Worm (Caenorhabditis elegans) whole organism, L1 larva: ENCODE data around the gene patr-1.

Experiments
- C04F5.9 ChIP-seq: sonication (generic microtip); optimal IDR thresholded peaks from 2 replicates; lab custom pipeline; 2016; ENCODE audit warnings: missing genetic modification characterization, missing compliant biosample characterization
- aha-1 ChIP-seq: fragments of 150-350 bp; optimal IDR thresholded peaks from 2 replicates; lab custom pipeline; 2014; ENCODE audit warnings: missing biosample characterization, missing genetic modification characterization
- alr-1 ChIP-seq: fragments of 200-800 bp; sonication (Bioruptor generic); optimal IDR thresholded peaks from 2 replicates; lab custom pipeline; 2018; ENCODE audit warnings: borderline replicate concordance, mild to moderate bottlenecking, missing genetic modification characterization, missing compliant biosample characterization
- aly-2 ChIP-seq: fragments of 150-350 bp; optimal IDR thresholded peaks from 2 replicates; lab custom pipeline; 2014; ENCODE audit warnings: missing biosample characterization, missing genetic modification characterization
- ama-1 ChIP-seq: fragments of 150-350 bp; optimal IDR thresholded peaks from 2 replicates; lab custom pipeline; 2014
- ceh-8 ChIP-seq: fragments of 200-800 bp; sonication (Bioruptor generic); optimal IDR thresholded peaks from 2 replicates; lab custom pipeline; 2018; ENCODE audit warnings: mild to moderate bottlenecking, missing genetic modification characterization, moderate library complexity, missing compliant biosample characterization
- dpl-1 ChIP-seq, 3 experiments: fragments of 150-350 bp in 2 of 3; sonication (generic microtip) in 1 of 3; optimal IDR thresholded peaks; 2 replicates each; lab custom pipeline; 2014 to 2017; ENCODE audit warnings: missing biosample characterization in 3 of 3, missing genetic modification characterization in 3 of 3, missing genetic modification reagents in 3 of 3
- dsc-1 ChIP-seq: sonication (generic microtip); optimal IDR thresholded peaks from 2 replicates; lab custom pipeline; 2016; ENCODE audit warnings: mild to moderate bottlenecking, missing genetic modification characterization, missing compliant biosample characterization
- egl-13 ChIP-seq: sonication (generic microtip); optimal IDR thresholded peaks from 2 replicates; lab custom pipeline; 2016; ENCODE audit warnings: missing genotype, missing genetic modification reagents, missing genetic modification characterization, missing compliant biosample characterization
- egl-27 ChIP-seq, 2 experiments: fragments of 150-350 bp in 1 of 2; sonication (generic microtip); optimal IDR thresholded peaks; 3 replicates each; lab custom pipeline; 2017 to 2018; ENCODE audit warnings: missing biosample characterization in 2 of 2, missing genetic modification characterization in 2 of 2, missing genetic modification reagents in 2 of 2
- elt-2 ChIP-seq: sonication (generic microtip); optimal IDR thresholded peaks from 2 replicates; lab custom pipeline; 2016; ENCODE audit warnings: missing genetic modification characterization, mild to moderate bottlenecking, inconsistent platforms, missing compliant biosample characterization, missing genetic modification reagents
- ets-5 ChIP-seq: fragments of 200-800 bp; sonication (Bioruptor generic); IDR thresholded peaks from 2 replicates; pipeline ENCODE4 v1.3.6; 2022; ENCODE audit warnings: missing genetic modification characterization, missing compliant biosample characterization
- fkh-4 ChIP-seq: sonication (generic microtip); optimal IDR thresholded peaks from 2 replicates; lab custom pipeline; 2016; ENCODE audit warnings: missing compliant biosample characterization, missing genetic modification characterization, borderline replicate concordance
- fkh-8 ChIP-seq: sonication (generic microtip); optimal IDR thresholded peaks from 2 replicates; lab custom pipeline; 2016; ENCODE audit warnings: mild to moderate bottlenecking, missing genetic modification characterization, missing compliant biosample characterization
- hlh-4 ChIP-seq: sonication (generic microtip); optimal IDR thresholded peaks from 2 replicates; lab custom pipeline; 2016; ENCODE audit warnings: mild to moderate bottlenecking, missing genetic modification characterization, missing compliant biosample characterization
- hpl-2 ChIP-seq: fragments of 150-350 bp; optimal IDR thresholded peaks from 2 replicates; lab custom pipeline; 2014; ENCODE audit warnings: missing biosample characterization, missing genetic modification reagents, missing genetic modification characterization
- isw-1 ChIP-seq: fragments of 200-800 bp; sonication (Bioruptor generic); IDR thresholded peaks from 2 replicates; pipeline ENCODE4 v1.3.6; 2022; ENCODE audit warnings: missing genetic modification characterization, missing compliant biosample characterization
- jun-1 ChIP-seq: fragments of 150-350 bp; optimal IDR thresholded peaks from 2 replicates; lab custom pipeline; 2014; ENCODE audit warnings: missing biosample characterization, missing genetic modification reagents, missing genetic modification characterization
- lin-13 ChIP-seq: fragments of 150-350 bp; optimal IDR thresholded peaks from 2 replicates; lab custom pipeline; 2014; ENCODE audit warnings: missing biosample characterization, missing genetic modification reagents, missing genetic modification characterization
- lin-15B ChIP-seq: fragments of 150-350 bp; sonication (generic microtip); optimal IDR thresholded peaks from 3 replicates; lab custom pipeline; 2014; ENCODE audit warnings: missing biosample characterization, missing genetic modification characterization
- lin-39 ChIP-seq: fragments of 150-350 bp; optimal IDR thresholded peaks from 2 replicates; lab custom pipeline; 2014; ENCODE audit warnings: missing biosample characterization, missing genetic modification reagents, missing genetic modification characterization
- lir-3 ChIP-seq: sonication (generic microtip); optimal IDR thresholded peaks from 2 replicates; lab custom pipeline; 2016; ENCODE audit warnings: mild to moderate bottlenecking, missing genetic modification characterization, moderate library complexity, missing compliant biosample characterization; ENCODE audit not compliant: poor library complexity
- mef-2 ChIP-seq: fragments of 150-350 bp; optimal IDR thresholded peaks from 2 replicates; lab custom pipeline; 2014; ENCODE audit warnings: missing biosample characterization, missing genetic modification characterization
- nhr-11 ChIP-seq: fragments of 150-350 bp; optimal IDR thresholded peaks from 2 replicates; lab custom pipeline; 2014; ENCODE audit warnings: missing biosample characterization, missing genetic modification characterization
- nhr-19 ChIP-seq: fragments of 200-800 bp; sonication (Bioruptor generic); conservative IDR thresholded peaks from 2 replicates; pipeline ENCODE4 v1.3.6; 2022; ENCODE audit warnings: missing genetic modification characterization, missing compliant biosample characterization
- nhr-71 ChIP-seq: sonication (generic microtip); optimal IDR thresholded peaks from 2 replicates; lab custom pipeline; 2016; ENCODE audit warnings: mild to moderate bottlenecking, missing genetic modification characterization, moderate library complexity, missing compliant biosample characterization
- nhr-90 ChIP-seq: sonication (generic microtip); optimal IDR thresholded peaks from 2 replicates; lab custom pipeline; 2016; ENCODE audit warnings: mild to moderate bottlenecking, missing genetic modification characterization, missing compliant biosample characterization; ENCODE audit not compliant: poor library complexity
- pag-3 ChIP-seq: sonication (generic microtip); optimal IDR thresholded peaks from 2 replicates; lab custom pipeline; 2017; ENCODE audit warnings: missing genetic modification characterization, mild to moderate bottlenecking, missing compliant biosample characterization, antibody characterized with exemption, borderline replicate concordance; ENCODE audit not compliant: insufficient read depth
- rnt-1 ChIP-seq: sonication (generic microtip); optimal IDR thresholded peaks from 2 replicates; lab custom pipeline; 2016; ENCODE audit warnings: mild to moderate bottlenecking, missing genetic modification characterization, moderate library complexity, missing compliant biosample characterization
- snu-23 ChIP-seq: sonication (generic microtip); optimal IDR thresholded peaks from 2 replicates; lab custom pipeline; 2016; ENCODE audit warnings: missing genetic modification characterization, missing compliant biosample characterization
- sox-4 ChIP-seq: sonication (generic microtip); optimal IDR thresholded peaks from 2 replicates; lab custom pipeline; 2016; ENCODE audit warnings: missing genetic modification characterization, missing compliant biosample characterization
- sup-37 ChIP-seq: fragments of 200-800 bp; sonication (Bioruptor generic); optimal IDR thresholded peaks from 2 replicates; lab custom pipeline; 2018; ENCODE audit warnings: mild to moderate bottlenecking, missing genetic modification characterization, missing compliant biosample characterization
- swsn-7 ChIP-seq: sonication (generic microtip); optimal IDR thresholded peaks from 2 replicates; lab custom pipeline; 2016; ENCODE audit warnings: missing genetic modification characterization, missing compliant biosample characterization
- unc-130 ChIP-seq: fragments of 150-350 bp; optimal IDR thresholded peaks from 2 replicates; lab custom pipeline; 2017; ENCODE audit warnings: missing biosample characterization, missing genetic modification characterization, inconsistent platforms
- unc-30 ChIP-seq: sonication (generic microtip); optimal IDR thresholded peaks from 2 replicates; lab custom pipeline; 2017; ENCODE audit warnings: missing biosample characterization, missing genetic modification characterization
- zip-4 ChIP-seq: fragments of 200-800 bp; sonication (Bioruptor generic); optimal IDR thresholded peaks from 2 replicates; lab custom pipeline; 2018; ENCODE audit warnings: mild to moderate bottlenecking, missing genetic modification characterization, moderate library complexity, missing compliant biosample characterization
- ztf-11 ChIP-seq, 2 experiments: sonication (generic microtip); optimal IDR thresholded peaks; 2 replicates each; lab custom pipeline; 2016 to 2017; ENCODE audit warnings: missing genetic modification characterization in 2 of 2, missing biosample characterization in 1 of 2, missing compliant biosample characterization in 1 of 2
- ztf-4 ChIP-seq: fragments of 150-350 bp; optimal IDR thresholded peaks from 2 replicates; lab custom pipeline; 2014; ENCODE audit warnings: missing biosample characterization, missing genetic modification characterization

The patr-1 gene

DNA sequence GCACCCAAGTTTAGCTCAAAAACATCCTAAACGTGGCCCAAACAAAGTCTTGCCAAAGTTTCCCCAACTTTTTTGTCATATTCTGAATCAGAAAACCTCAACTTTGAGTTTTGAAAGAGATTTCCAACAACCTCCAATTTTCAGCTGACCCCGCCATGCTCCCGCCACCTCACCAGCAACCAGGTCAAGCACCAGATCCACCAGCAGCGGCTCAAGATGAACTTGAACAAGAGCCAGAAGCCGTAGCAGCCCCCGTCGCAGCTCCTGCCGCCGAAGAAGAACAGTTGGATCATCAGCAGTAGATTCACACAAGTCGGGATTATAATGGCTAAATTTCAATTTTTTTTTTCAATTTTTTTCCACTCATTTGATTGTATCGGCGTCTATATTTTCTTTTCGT, 33.5 kb upstream of the patr-1 start:
- TF ChIP-seq nhr-11 (tag; lab: Kevin White, UChicago): no peak
- no peak for TF ChIP-seq sup-37 (GFP tag; lab: Kevin White, UChicago)
- no peak for TF ChIP-seq hlh-4
- no peak for TF ChIP-seq lin-13 (GFP tag; lab: Kevin White, UChicago)
- TF ChIP-seq pag-3 (tag; lab: Kevin White, UChicago): no peak
- no peak for TF ChIP-seq dsc-1 (tag; lab: Kevin White, UChicago)
- TF ChIP-seq aha-1 (tag; lab: Kevin White, UChicago): no peak
- no peak for TF ChIP-seq isw-1
- TF ChIP-seq nhr-71 (tag; lab: Kevin White, UChicago): no peak
- no peak for TF ChIP-seq fkh-4
- TF ChIP-seq lin-39 (tag; lab: Kevin White, UChicago): no peak
- TF ChIP-seq snu-23 (GFP tag; lab: Kevin White, UChicago): no peak
- TF ChIP-seq lin-15B (tag; lab: Kevin White, UChicago): no peak
- TF ChIP-seq egl-13 (tag; lab: Kevin White, UChicago): no peak
- no peak for TF ChIP-seq unc-130 (tag; lab: Kevin White, UChicago)
- TF ChIP-seq sox-4 (tag; lab: Kevin White, UChicago): no peak
- TF ChIP-seq aly-2 (tag; lab: Kevin White, UChicago): no peak
- TF ChIP-seq hpl-2: no peak
- no peak for TF ChIP-seq unc-30
- TF ChIP-seq, all 84 proteins: peak for 0

DNA sequence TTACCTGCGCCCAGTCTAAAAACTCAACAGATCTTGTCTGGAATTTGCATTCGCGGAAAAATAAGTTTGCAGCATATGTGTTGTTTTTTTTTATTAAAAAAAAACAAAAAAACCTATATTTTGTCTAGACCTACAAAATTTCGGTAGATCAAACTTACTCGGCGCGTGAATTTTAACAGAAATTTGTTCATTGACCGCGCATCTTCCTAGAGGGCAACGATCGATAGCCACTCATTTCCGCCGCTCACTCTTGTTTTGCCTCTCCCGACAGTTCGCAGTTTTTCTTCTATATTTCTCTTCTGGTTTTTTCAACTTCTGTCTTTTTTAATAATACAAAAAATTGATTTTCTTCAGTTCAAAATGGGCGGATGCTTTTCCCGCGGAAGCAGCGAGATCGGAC, 32.7 kb upstream of the patr-1 start, which contains the start of gene F43G6.7:
Gene F43G6.7 (plus strand): TSS at position 355 of the 400 bp plus-strand sequence.
- TF ChIP-seq zip-4 (GFP tag; lab: Kevin White, UChicago): no peak
- TF ChIP-seq ets-5 (GFP tag; lab: Robert Waterston, UW): no peak
- TF ChIP-seq ama-1: no peak
- TF ChIP-seq nhr-19 (GFP tag; lab: Robert Waterston, UW): no peak
- no peak for TF ChIP-seq jun-1 (tag; lab: Kevin White, UChicago)
- TF ChIP-seq unc-30: no peak
- TF ChIP-seq alr-1 (tag; lab: Kevin White, UChicago): no peak
- TF ChIP-seq fkh-8 (tag; lab: Kevin White, UChicago): no peak
- TF ChIP-seq, all 84 proteins: peak for 0

DNA sequence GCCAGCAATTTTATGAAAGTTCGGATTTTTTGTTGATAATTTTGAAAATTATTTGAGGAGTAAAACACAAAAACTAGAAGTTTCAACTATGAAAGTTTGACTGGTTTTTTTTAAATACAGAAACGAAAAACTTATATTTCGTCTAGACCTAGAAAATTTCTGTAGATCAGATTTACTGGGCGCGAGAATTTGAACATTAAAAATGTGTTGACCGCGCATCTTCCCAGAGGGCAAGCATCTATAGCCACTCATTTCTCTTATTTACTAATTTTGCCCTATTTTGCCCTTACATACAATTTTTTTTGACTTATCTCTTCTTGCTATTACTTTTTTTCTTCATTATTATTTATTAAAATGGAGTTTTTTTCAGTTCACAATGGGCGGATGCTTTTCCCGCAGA, 31.2 kb upstream of the patr-1 start, which contains the start of gene F43G6.10:
Gene F43G6.10 (plus strand): TSS at position 371 of the 400 bp plus-strand sequence.
- no peak for TF ChIP-seq lir-3 (tag; lab: Kevin White, UChicago)
- TF ChIP-seq egl-27 (tag; optimal IDR thresholded peaks at IDR 0.05; lab: Kevin White, UChicago): no peak
- no peak for TF ChIP-seq fkh-8 (tag; lab: Kevin White, UChicago)
- no peak for TF ChIP-seq lin-39 (tag; lab: Kevin White, UChicago)
- no peak for TF ChIP-seq C04F5.9
- no peak for TF ChIP-seq hpl-2
- no peak for TF ChIP-seq swsn-7 (tag; lab: Kevin White, UChicago)
- no peak for TF ChIP-seq mef-2 (tag; lab: Kevin White, UChicago)
- TF ChIP-seq elt-2 (tag; lab: Kevin White, UChicago): no peak
- no peak for TF ChIP-seq ceh-8
- no peak for TF ChIP-seq ztf-11 (tag; optimal IDR thresholded peaks at IDR 0.05; lab: Kevin White, UChicago)
- TF ChIP-seq rnt-1 (tag; lab: Kevin White, UChicago): no peak
- no peak for TF ChIP-seq dpl-1 (GFP tag; optimal IDR thresholded peaks at IDR 0.05; lab: Kevin White, UChicago)
- TF ChIP-seq nhr-90 (tag; lab: Kevin White, UChicago): no peak
- no peak for TF ChIP-seq unc-130 (tag; lab: Kevin White, UChicago)
- no peak for TF ChIP-seq ztf-4 (tag; lab: Kevin White, UChicago)
